Fruit fly (Drosophila melanogaster): ENCODE results near the gene TORIP.

Gene TORIP

dm6 chr3L:19804908-19805307 lies at the start of gene TORIP, which contains the start of gene Ccdc58:
Gene TORIP (minus strand): TSS chr3L:19805080.
Gene Ccdc58 (plus strand): TSS chr3L:19805181.
- no peak for TF ChIP-seq CG17801 (GFP tag; optimal IDR thresholded peaks at IDR 0.05; ENCODE audit: partially characterized antibody)

dm6 chr3L:19848080-19848479 lies 43.2 kb upstream of the TORIP start:
- no peak for TF ChIP-seq CG17801 (GFP tag; optimal IDR thresholded peaks at IDR 0.05; ENCODE audit: partially characterized antibody)

- TF ChIP-seq CG17801 (GFP tag; optimal IDR thresholded peaks at IDR 0.05; ENCODE audit: partially characterized antibody) = no peak
These were observed 42.1 kb upstream of the TORIP start for dm6 chr3L:19846960-19847359.

dm6 chr3L:19845907-19846301 lies 41.0 kb upstream of the TORIP start:
- no peak for TF ChIP-seq CG17801 (GFP tag; optimal IDR thresholded peaks at IDR 0.05; ENCODE audit: partially characterized antibody)

dm6 chr3L:19845047-19845906 lies 40.4 kb upstream of the TORIP start, which contains the start of gene Papss:
Gene Papss (plus strand): TSS chr3L:19845293.
- peak; percentile 41 for TF ChIP-seq CG17801 (GFP tag; optimal IDR thresholded peaks at IDR 0.05; ENCODE audit: partially characterized antibody)

dm6 chr3L:19844507-19844906 lies 39.6 kb upstream of the TORIP start:
- no peak for TF ChIP-seq CG17801 (GFP tag; optimal IDR thresholded peaks at IDR 0.05; ENCODE audit: partially characterized antibody)

dm6 chr3L:19836375-19836937 lies 31.6 kb upstream of the TORIP start, which contains the start of gene kto:
Gene kto (plus strand): TSS chr3L:19836614.
- peak; percentile 7 for TF ChIP-seq CG17801 (GFP tag; optimal IDR thresholded peaks at IDR 0.05; ENCODE audit: partially characterized antibody)

- peak; percentile 53 for TF ChIP-seq CG17801 (GFP tag; optimal IDR thresholded peaks at IDR 0.05; ENCODE audit: partially characterized antibody)
These were observed 29.4 kb upstream of the TORIP start, which contains the start of the genes trc and CG32221 for dm6 chr3L:19834143-19834794. Gene trc (minus strand): TSS chr3L:19834304. Gene CG32221 (plus strand): TSS chr3L:19834670.

dm6 chr3L:19833227-19833626 lies 28.3 kb upstream of the TORIP start:
- no peak for TF ChIP-seq CG17801 (GFP tag; optimal IDR thresholded peaks at IDR 0.05; ENCODE audit: partially characterized antibody)

dm6 chr3L:19818701-19819100 lies 13.8 kb upstream of the TORIP start:
- TF ChIP-seq CG17801 (GFP tag; optimal IDR thresholded peaks at IDR 0.05; ENCODE audit: partially characterized antibody) = no peak

dm6 chr3L:19817807-19818531 lies 13.1 kb upstream of the TORIP start, which contains the start of the genes Fibp and Deaf1:
Gene Fibp (minus strand): TSS chr3L:19817967.
Gene Deaf1 (plus strand): TSS chr3L:19818174.
- peak; percentile 66 for TF ChIP-seq CG17801 (GFP tag; optimal IDR thresholded peaks at IDR 0.05; ENCODE audit: partially characterized antibody)

dm6 chr3L:19815472-19816150 lies 10.7 kb upstream of the TORIP start, which contains the start of gene cyc:
Gene cyc (minus strand): TSS chr3L:19815938.
- TF ChIP-seq CG17801 (GFP tag; optimal IDR thresholded peaks at IDR 0.05; ENCODE audit: partially characterized antibody) = peak; percentile 40

- no peak for TF ChIP-seq CG17801 (GFP tag; optimal IDR thresholded peaks at IDR 0.05; ENCODE audit: partially characterized antibody)
These were observed 8.4 kb upstream of the TORIP start, which contains the start of gene Cyp305a1 for dm6 chr3L:19813075-19813903. Gene Cyp305a1 (minus strand): TSS chr3L:19813339.

Measured in ovary, adult (tissue).